Worm (Caenorhabditis elegans) whole organism, L2 larva: ENCODE results near the gene C03B1.2.

Source experiments
- C34F6.9 ChIP-seq: fragments of 150-350 bp; optimal IDR thresholded peaks from 2 replicates; lab custom pipeline; 2014; ENCODE audit warnings: missing biosample characterization, missing genetic modification characterization
- F13H6.1 ChIP-seq: sonication (generic microtip); optimal IDR thresholded peaks from 2 replicates; lab custom pipeline; 2016; ENCODE audit warnings: missing genetic modification characterization, missing compliant biosample characterization
- R02D3.7 ChIP-seq: fragments of 150-350 bp; optimal IDR thresholded peaks from 2 replicates; lab custom pipeline; 2014; ENCODE audit warnings: missing biosample characterization, missing genetic modification characterization
- Y55F3AM.14 ChIP-seq: fragments of 200-800 bp; sonication (Bioruptor generic); optimal IDR thresholded peaks from 2 replicates; lab custom pipeline; 2018; ENCODE audit warnings: mild to moderate bottlenecking, missing genetic modification characterization, missing compliant biosample characterization
- ZK546.5 ChIP-seq: sonication (generic microtip); optimal IDR thresholded peaks from 2 replicates; lab custom pipeline; 2017; ENCODE audit warnings: missing biosample characterization, missing genetic modification characterization
- aly-2 ChIP-seq: fragments of 150-350 bp; optimal IDR thresholded peaks from 2 replicates; lab custom pipeline; 2014; ENCODE audit warnings: missing biosample characterization, missing genetic modification characterization
- ama-1 ChIP-seq: fragments of 150-350 bp; optimal IDR thresholded peaks from 2 replicates; lab custom pipeline; 2018; ENCODE audit warnings: inconsistent platforms
- blmp-1 ChIP-seq: sonication (generic microtip); optimal IDR thresholded peaks from 2 replicates; lab custom pipeline; 2017; ENCODE audit warnings: missing genetic modification characterization, mild to moderate bottlenecking, missing compliant biosample characterization, antibody characterized with exemption, moderate library complexity; ENCODE audit not compliant: insufficient read depth
- ceh-82 ChIP-seq: fragments of 150-350 bp; optimal IDR thresholded peaks from 2 replicates; lab custom pipeline; 2014; ENCODE audit warnings: missing biosample characterization, missing genetic modification characterization
- crh-2 ChIP-seq: sonication (generic microtip); optimal IDR thresholded peaks from 2 replicates; lab custom pipeline; 2017; ENCODE audit warnings: missing biosample characterization, missing genetic modification characterization
- dmd-4 ChIP-seq: sonication (generic microtip); optimal IDR thresholded peaks from 2 replicates; lab custom pipeline; 2017; ENCODE audit warnings: missing biosample characterization, missing genetic modification characterization
- egl-27 ChIP-seq: sonication (generic microtip); optimal IDR thresholded peaks from 3 replicates; lab custom pipeline; 2017; ENCODE audit warnings: missing biosample characterization, missing genetic modification reagents, missing genetic modification characterization
- fos-1 ChIP-seq: fragments of 150-350 bp; optimal IDR thresholded peaks from 2 replicates; lab custom pipeline; 2014; ENCODE audit warnings: missing biosample characterization, missing genetic modification characterization
- gmeb-1 ChIP-seq: fragments of 150-350 bp; optimal IDR thresholded peaks from 2 replicates; lab custom pipeline; 2014; ENCODE audit warnings: missing biosample characterization, missing genetic modification characterization
- lin-11 ChIP-seq: fragments of 150-350 bp; sonication (generic microtip); optimal IDR thresholded peaks from 2 replicates; lab custom pipeline; 2014; ENCODE audit warnings: missing biosample characterization, missing genetic modification characterization, inconsistent platforms, mixed read lengths
- lin-13 ChIP-seq: fragments of 150-350 bp; optimal IDR thresholded peaks from 2 replicates; lab custom pipeline; 2014; ENCODE audit warnings: missing biosample characterization, missing genetic modification reagents, missing genetic modification characterization
- lin-39 ChIP-seq: fragments of 150-350 bp; optimal IDR thresholded peaks from 2 replicates; lab custom pipeline; 2014; ENCODE audit warnings: missing biosample characterization, missing genetic modification reagents, missing genetic modification characterization
- lsy-2 ChIP-seq, 2 experiments: fragments of 150-350 bp in 1 of 2; sonication (generic microtip) in 1 of 2; optimal IDR thresholded peaks; 2 replicates each; lab custom pipeline; 2014 to 2017; ENCODE audit warnings: missing biosample characterization in 2 of 2, missing genetic modification characterization in 2 of 2
- mab-5 ChIP-seq: fragments of 150-350 bp; optimal IDR thresholded peaks from 2 replicates; lab custom pipeline; 2014; ENCODE audit warnings: missing biosample characterization, missing genetic modification characterization
- mbf-1 ChIP-seq: sonication (generic microtip); optimal IDR thresholded peaks from 2 replicates; lab custom pipeline; 2017; ENCODE audit warnings: missing biosample characterization, missing genetic modification characterization
- nhr-10 ChIP-seq: sonication (generic microtip); optimal IDR thresholded peaks from 2 replicates; lab custom pipeline; 2017; ENCODE audit warnings: missing biosample characterization, missing genetic modification characterization
- nhr-11 ChIP-seq: fragments of 150-350 bp; optimal IDR thresholded peaks from 2 replicates; lab custom pipeline; 2014; ENCODE audit warnings: missing biosample characterization, missing genetic modification characterization
- nhr-129 ChIP-seq: fragments of 150-350 bp; optimal IDR thresholded peaks from 2 replicates; lab custom pipeline; 2014; ENCODE audit warnings: missing biosample characterization, missing genetic modification characterization
- nhr-21 ChIP-seq: fragments of 150-350 bp; optimal IDR thresholded peaks from 2 replicates; lab custom pipeline; 2014; ENCODE audit warnings: missing biosample characterization, missing genetic modification characterization
- nhr-237 ChIP-seq: fragments of 150-350 bp; optimal IDR thresholded peaks from 2 replicates; lab custom pipeline; 2014; ENCODE audit warnings: missing biosample characterization, missing genetic modification characterization
- nhr-6 ChIP-seq: fragments of 150-350 bp; optimal IDR thresholded peaks from 2 replicates; lab custom pipeline; 2014; ENCODE audit warnings: missing biosample characterization, missing genetic modification characterization
- nhr-77 ChIP-seq: fragments of 150-350 bp; optimal IDR thresholded peaks from 2 replicates; lab custom pipeline; 2014; ENCODE audit warnings: missing biosample characterization, missing genetic modification characterization
- peb-1 ChIP-seq: fragments of 150-350 bp; optimal IDR thresholded peaks from 2 replicates; lab custom pipeline; 2014; ENCODE audit warnings: missing biosample characterization, missing genetic modification characterization
- sma-3 ChIP-seq: sonication (generic microtip); optimal IDR thresholded peaks from 2 replicates; lab custom pipeline; 2016; ENCODE audit warnings: missing genetic modification reagents, missing genetic modification characterization, missing compliant biosample characterization
- sma-9 ChIP-seq, 2 experiments: fragments of 150-350 bp in 1 of 2; sonication (generic microtip) in 1 of 2; optimal IDR thresholded peaks; 2 replicates each; lab custom pipeline; 2014 to 2016; ENCODE audit warnings: missing genetic modification characterization in 2 of 2, mild to moderate bottlenecking in 1 of 2, missing biosample characterization in 1 of 2, missing compliant biosample characterization in 1 of 2, missing genetic modification reagents in 1 of 2, moderate library complexity in 1 of 2
- unc-39 ChIP-seq: fragments of 150-350 bp; optimal IDR thresholded peaks from 2 replicates; lab custom pipeline; 2014; ENCODE audit warnings: missing biosample characterization, missing genetic modification characterization
- unc-62 ChIP-seq: fragments of 150-350 bp; optimal IDR thresholded peaks from 2 replicates; lab custom pipeline; 2014; ENCODE audit warnings: missing biosample characterization, missing genetic modification reagents, missing genetic modification characterization
- zag-1 ChIP-seq: fragments of 150-350 bp; optimal IDR thresholded peaks from 2 replicates; lab custom pipeline; 2014; ENCODE audit warnings: missing biosample characterization, missing genetic modification characterization
- ztf-1 ChIP-seq: fragments of 200-800 bp; sonication (Bioruptor generic); conservative IDR thresholded peaks from 2 replicates; pipeline ENCODE4 v1.3.6; 2022; ENCODE audit warnings: missing genetic modification characterization, missing compliant biosample characterization
- ztf-11 ChIP-seq: sonication (generic microtip); optimal IDR thresholded peaks from 2 replicates; lab custom pipeline; 2017; ENCODE audit warnings: missing biosample characterization, missing genetic modification characterization

C03B1.2 gene

DNA sequence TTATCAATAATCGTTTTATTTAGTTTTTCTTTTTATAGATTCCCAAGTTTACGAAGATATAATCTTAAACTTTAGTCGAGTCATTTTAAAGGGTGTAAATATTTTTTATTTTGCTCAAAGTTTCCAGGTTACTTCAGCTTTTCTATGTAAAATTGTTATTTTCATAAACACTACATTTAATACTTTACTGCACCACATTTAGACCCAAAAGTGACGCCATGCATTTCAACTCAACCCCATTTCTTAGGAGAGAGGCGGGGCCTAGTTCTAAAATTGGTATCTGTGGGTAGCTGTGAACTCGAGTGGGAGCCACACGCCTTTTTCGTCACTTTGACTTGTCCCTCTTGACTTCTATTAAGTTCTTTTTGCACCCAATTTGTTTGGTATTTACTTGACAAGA, 42.8 kb downstream of the C03B1.2 start, which contains the start of gene T22E5.1:
Gene T22E5.1, plus strand, starts transcription at position 301 of the 400 bp plus-strand sequence.
- no peak for TF ChIP-seq unc-62 (GFP tag; lab: Kevin White, UChicago)
- no peak for TF ChIP-seq nhr-11 (tag; lab: Kevin White, UChicago)
- no peak for TF ChIP-seq lsy-2 (tag; optimal IDR thresholded peaks at IDR 0.05; lab: Kevin White, UChicago)
- no peak for TF ChIP-seq ztf-1 (GFP tag; lab: Robert Waterston, UW)
- TF ChIP-seq sma-3: no peak
- TF ChIP-seq nhr-237: no peak
- no peak for TF ChIP-seq C34F6.9 (tag; lab: Kevin White, UChicago)
- no peak for TF ChIP-seq egl-27 (tag; lab: Kevin White, UChicago)
- no peak for TF ChIP-seq Y55F3AM.14 (GFP tag; lab: Kevin White, UChicago)
- TF ChIP-seq nhr-6 (tag; lab: Kevin White, UChicago): no peak
- TF ChIP-seq lin-11: no peak
- no peak for TF ChIP-seq mab-5 (tag; lab: Kevin White, UChicago)
- TF ChIP-seq peb-1 (tag; lab: Kevin White, UChicago): no peak
- TF ChIP-seq aly-2: no peak
- no peak for TF ChIP-seq sma-9 (GFP tag; optimal IDR thresholded peaks at IDR 0.05; lab: Kevin White, UChicago)
- TF ChIP-seq sma-9 (tag; optimal IDR thresholded peaks at IDR 0.05; lab: Kevin White, UChicago): no peak
- no peak for TF ChIP-seq crh-2 (tag; lab: Kevin White, UChicago)
- TF ChIP-seq, all 48 proteins: peak for 0

DNA sequence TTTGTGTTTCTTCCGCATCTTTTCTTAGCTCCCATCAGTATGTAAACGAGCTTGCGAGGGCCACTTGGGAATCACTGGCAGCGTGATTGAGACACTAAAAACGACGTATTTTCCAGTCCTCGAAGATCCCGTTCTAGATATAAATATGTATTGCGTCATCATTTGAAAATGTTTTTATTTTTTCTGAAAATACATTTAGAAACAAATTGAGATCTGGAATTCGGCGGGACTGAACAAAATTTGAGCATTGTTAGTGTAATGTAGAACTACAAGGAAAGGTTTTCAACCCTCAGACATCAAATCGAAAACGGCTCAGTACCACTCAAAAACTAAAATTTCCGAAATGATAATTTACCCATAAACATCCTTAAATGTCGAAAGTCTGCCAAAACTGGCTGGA, 43.8 kb downstream of the C03B1.2 start:
- TF ChIP-seq unc-39 (tag; lab: Kevin White, UChicago) (no peak), R02D3.7 (tag; lab: Kevin White, UChicago) (no peak), ztf-11 (no peak), nhr-21 (no peak), nhr-129 (tag; lab: Kevin White, UChicago) (no peak), ceh-82 (no peak), sma-9 (GFP tag; optimal IDR thresholded peaks at IDR 0.05; lab: Kevin White, UChicago) (no peak), sma-9 (tag; optimal IDR thresholded peaks at IDR 0.05; lab: Kevin White, UChicago) (no peak), unc-62 (GFP tag; lab: Kevin White, UChicago) (no peak), egl-27 (tag; lab: Kevin White, UChicago) (no peak), nhr-77 (no peak), mbf-1 (no peak)

DNA sequence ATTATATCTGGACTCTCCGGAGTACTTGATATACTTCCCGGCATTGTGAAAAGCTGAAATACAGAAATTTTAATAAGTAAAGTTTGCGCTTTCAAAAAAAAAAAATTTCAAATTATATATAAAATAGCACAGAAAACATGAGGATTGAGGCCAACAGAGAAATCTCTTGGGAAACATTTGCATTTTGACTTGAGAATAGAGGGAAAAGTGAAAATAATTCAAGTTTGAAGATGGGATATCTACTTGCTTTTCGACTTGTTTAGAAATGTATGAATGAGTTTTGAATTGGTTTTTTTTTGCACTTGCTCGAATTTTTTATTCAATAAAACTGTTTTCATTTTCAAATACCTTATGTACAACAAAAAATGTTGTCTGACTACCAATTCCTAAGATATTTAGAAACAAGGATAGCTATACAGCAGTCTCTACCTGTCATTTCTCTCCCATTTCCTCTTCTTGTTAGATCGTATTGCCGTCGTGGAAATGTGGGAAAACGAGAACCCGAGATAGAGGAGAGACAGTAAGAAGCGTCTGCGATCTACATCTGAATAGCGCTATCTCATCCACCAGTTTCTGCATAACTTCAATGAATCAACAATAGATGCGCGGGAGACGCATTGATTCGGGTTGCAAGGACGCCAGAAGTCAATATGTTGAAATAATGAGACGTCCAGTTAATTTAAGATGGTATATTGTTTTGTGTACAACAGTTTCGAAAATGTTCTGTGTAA, 46.7 kb downstream of the C03B1.2 start, which contains the start of gene T22E5.6:
Gene T22E5.6, minus strand, starts transcription at position 51 of the 731 bp plus-strand sequence.
- TF ChIP-seq egl-27 (tag; lab: Kevin White, UChicago) (no peak), nhr-129 (tag; lab: Kevin White, UChicago) (peak; percentile 52), ZK546.5 (tag; lab: Kevin White, UChicago) (no peak), blmp-1 (tag; lab: Kevin White, UChicago) (peak; percentile 5), lin-39 (no peak), fos-1 (tag; lab: Kevin White, UChicago) (no peak), zag-1 (tag; lab: Kevin White, UChicago) (no peak), lin-13 (no peak)

DNA sequence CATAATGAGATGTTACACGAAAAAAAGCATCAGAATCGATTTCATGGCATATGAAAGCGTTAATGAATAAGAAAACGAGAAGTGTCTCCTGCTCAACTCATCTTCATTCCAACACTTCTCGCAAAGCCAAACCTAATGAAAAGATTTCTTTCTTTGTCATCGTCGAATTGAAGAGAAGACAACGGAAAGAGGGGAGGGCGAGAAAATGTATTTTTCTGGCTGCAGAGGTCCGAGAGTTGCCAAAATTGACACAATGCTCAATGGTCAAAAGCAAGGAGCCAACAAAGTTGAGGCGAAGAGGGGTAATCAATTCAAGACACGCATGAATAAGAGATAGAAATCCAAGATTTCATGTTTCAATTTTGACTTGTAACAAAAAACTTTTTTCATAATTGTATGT, 49.3 kb downstream of the C03B1.2 start:
- TF ChIP-seq F13H6.1 (tag; lab: Kevin White, UChicago): no peak
- no peak for TF ChIP-seq ceh-82
- no peak for TF ChIP-seq dmd-4 (tag; lab: Kevin White, UChicago)
- TF ChIP-seq peb-1 (tag; lab: Kevin White, UChicago): no peak
- no peak for TF ChIP-seq zag-1 (tag; lab: Kevin White, UChicago)
- TF ChIP-seq unc-62 (GFP tag; lab: Kevin White, UChicago): no peak
- no peak for TF ChIP-seq nhr-10 (tag; lab: Kevin White, UChicago)
- no peak for TF ChIP-seq nhr-11 (tag; lab: Kevin White, UChicago)
- TF ChIP-seq lin-39: no peak
- TF ChIP-seq ZK546.5 (tag; lab: Kevin White, UChicago): no peak
- no peak for TF ChIP-seq mbf-1
- TF ChIP-seq nhr-21: no peak
- no peak for TF ChIP-seq sma-9 (GFP tag; optimal IDR thresholded peaks at IDR 0.05; lab: Kevin White, UChicago)
- no peak for TF ChIP-seq sma-9 (tag; optimal IDR thresholded peaks at IDR 0.05; lab: Kevin White, UChicago)
- TF ChIP-seq nhr-6 (tag; lab: Kevin White, UChicago): no peak
- TF ChIP-seq lin-11: no peak
- no peak for TF ChIP-seq ama-1
- TF ChIP-seq C34F6.9 (tag; lab: Kevin White, UChicago): no peak
- TF ChIP-seq gmeb-1 (tag; lab: Kevin White, UChicago): no peak
- TF ChIP-seq ztf-11: no peak
- no peak for TF ChIP-seq unc-39 (tag; lab: Kevin White, UChicago)
